Worm (Caenorhabditis elegans): ENCODE data around the gene F28A12.3.

ce11 chrV:8599192-8599591 is 42.0 kb downstream of the F28A12.3 start, which contains the start of gene F41E6.7:
- TF ChIP-seq rnt-1 (tag; optimal IDR thresholded peaks at IDR 0.05) (no peak), snpc-4 (tag; optimal IDR thresholded peaks at IDR 0.05) (no peak), pax-3 (tag; optimal IDR thresholded peaks at IDR 0.05) (no peak), nhr-20 (tag; optimal IDR thresholded peaks at IDR 0.05) (no peak), sptf-1 (tag; optimal IDR thresholded peaks at IDR 0.05) (no peak), swsn-7 (tag; optimal IDR thresholded peaks at IDR 0.05) (no peak), ceh-90 (tag; optimal IDR thresholded peaks at IDR 0.05) (no peak), ama-1 (optimal IDR thresholded peaks at IDR 0.05) (no peak), ztf-11 (tag; optimal IDR thresholded peaks at IDR 0.05) (no peak), ztf-4 (tag; optimal IDR thresholded peaks at IDR 0.05) (no peak), nhr-90 (tag; optimal IDR thresholded peaks at IDR 0.05; ENCODE audit: poor library complexity) (no peak), lsy-2 (tag; optimal IDR thresholded peaks at IDR 0.05) (no peak), unc-130 (tag; optimal IDR thresholded peaks at IDR 0.05) (no peak)
